Worm (Caenorhabditis elegans): ENCODE results near the gene srd-51.

Gene srd-51

DNA sequence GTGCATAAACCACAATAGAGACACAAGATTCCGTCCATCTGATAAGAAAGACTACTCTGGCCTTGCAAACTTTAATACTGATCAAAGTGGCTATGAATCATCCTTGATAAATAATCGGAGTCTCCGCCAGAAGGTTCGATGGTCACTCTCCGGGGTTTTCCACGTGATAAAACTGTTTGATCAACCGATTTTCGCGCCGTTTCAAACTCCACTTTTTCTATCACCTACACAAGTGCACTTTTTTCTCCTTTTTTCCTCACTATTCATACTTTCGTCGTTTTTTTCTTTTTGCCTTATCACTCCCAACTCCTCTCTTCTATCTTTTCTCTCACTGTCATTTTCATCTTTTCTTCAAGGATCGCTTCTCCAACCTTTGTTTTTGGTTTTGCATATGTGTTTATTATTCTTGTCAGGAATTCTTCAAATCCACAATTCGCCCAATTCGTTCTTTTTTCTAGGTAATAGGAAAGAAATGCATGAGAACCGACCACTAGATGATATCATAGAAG is 44.0 kb upstream of the srd-51 start, which contains the start of gene F18H3.4 (continued):
- 0 out of 2 replicates have a peak, but pooled peaks have one; percentile 44 for TF ChIP-seq ceh-20 (GFP tag; IDR thresholded peaks at IDR 0.05)
- no peak for TF ChIP-seq nhr-25 (tag; optimal IDR thresholded peaks at IDR 0.05; ENCODE audit: borderline replicate concordance, insufficient read depth)
- TF ChIP-seq lin-39 (tag; optimal IDR thresholded peaks at IDR 0.05), result no peak
- TF ChIP-seq snpc-4 (tag; optimal IDR thresholded peaks at IDR 0.05), result no peak
- peak; percentile 75 for TF ChIP-seq hlh-30 (tag; optimal IDR thresholded peaks at IDR 0.05; ENCODE audit: insufficient read depth)
- TF ChIP-seq lim-7 (GFP tag; IDR thresholded peaks at IDR 0.05), result no peak
- TF ChIP-seq unc-130 (GFP tag; optimal IDR thresholded peaks at IDR 0.05), result no peak
- TF ChIP-seq rbr-2 (tag; optimal IDR thresholded peaks at IDR 0.05), result no peak
- TF ChIP-seq R02D3.7 (tag; optimal IDR thresholded peaks at IDR 0.05), result no peak
- TF ChIP-seq snpc-1.2 (GFP tag; IDR thresholded peaks at IDR 0.05), result no peak
- TF ChIP-seq F49E8.2 (tag; optimal IDR thresholded peaks at IDR 0.05; ENCODE audit: borderline replicate concordance), result no peak
- TF ChIP-seq nhr-28 (tag; optimal IDR thresholded peaks at IDR 0.05), result peak; percentile 91
- no peak for TF ChIP-seq skn-1 (tag; optimal IDR thresholded peaks at IDR 0.05)
- TF ChIP-seq Y5F2A.4 (GFP tag; optimal IDR thresholded peaks at IDR 0.05), result no peak
- peak; percentile 65 for TF ChIP-seq nhr-10 (tag; optimal IDR thresholded peaks at IDR 0.05)
- no peak for TF ChIP-seq set-16 (GFP tag; IDR thresholded peaks at IDR 0.05)
- no peak for TF ChIP-seq aha-1 (tag)
- peak; percentile 46; the same call in 1 of the 2 replicates for TF ChIP-seq nhr-41 (GFP tag; IDR thresholded peaks at IDR 0.05)
- TF ChIP-seq dpl-1 (GFP tag; optimal IDR thresholded peaks at IDR 0.05), result peak; percentile 48
- TF ChIP-seq fkh-10 (GFP tag; optimal IDR thresholded peaks at IDR 0.05), result no peak
- TF ChIP-seq gei-8 (GFP tag; optimal IDR thresholded peaks at IDR 0.05), result peak; percentile 29
- no peak for TF ChIP-seq arid-1 (GFP tag; conservative IDR thresholded peaks at IDR 0.05)
- TF ChIP-seq nhr-102 (tag; optimal IDR thresholded peaks at IDR 0.05), result peak; percentile 96
- no peak for TF ChIP-seq lin-13 (GFP tag; optimal IDR thresholded peaks at IDR 0.05)
- no peak for TF ChIP-seq lir-3 (tag; optimal IDR thresholded peaks at IDR 0.05)
- TF ChIP-seq lsy-2 (tag; optimal IDR thresholded peaks at IDR 0.05), result peak in 1 of 2 experiments; percentile 60
- TF ChIP-seq F37D6.2 (tag; optimal IDR thresholded peaks at IDR 0.05), result no peak
- TF ChIP-seq daf-12 (tag; optimal IDR thresholded peaks at IDR 0.05), result no peak
- TF ChIP-seq pha-4 (GFP tag; IDR thresholded peaks at IDR 0.05), result 0 out of 2 replicates have a peak, but pooled peaks have one; percentile 20
- TF ChIP-seq pha-4 (tag; optimal IDR thresholded peaks at IDR 0.05), result peak; percentile 30
- peak; percentile 39 for TF ChIP-seq nhr-6 (tag; optimal IDR thresholded peaks at IDR 0.05)
- peak; percentile 97 for TF ChIP-seq dmd-6 (GFP tag; IDR thresholded peaks at IDR 0.05)
- TF ChIP-seq ceh-28 (tag; optimal IDR thresholded peaks at IDR 0.05), result no peak
- no peak for TF ChIP-seq Y48G9A.11 (GFP tag; IDR thresholded peaks at IDR 0.05)
- no peak for TF ChIP-seq Y105C5A.15 (GFP tag; IDR thresholded peaks at IDR 0.05)
- TF ChIP-seq mdl-1 (tag; optimal IDR thresholded peaks at IDR 0.05), result peak; percentile 12 to 77
- no peak for TF ChIP-seq duxl-1 (tag; optimal IDR thresholded peaks at IDR 0.05; ENCODE audit: poor library complexity)
- no peak for TF ChIP-seq ceh-44 (GFP tag; IDR thresholded peaks at IDR 0.05)
- peak; percentile 95 for TF ChIP-seq nhr-77 (tag; optimal IDR thresholded peaks at IDR 0.05)
- no peak for TF ChIP-seq egl-27 (tag; optimal IDR thresholded peaks at IDR 0.05)
- TF ChIP-seq D1046.2 (GFP tag; IDR thresholded peaks at IDR 0.05), result no peak
- peak; percentile 48 for TF ChIP-seq mxl-3 (GFP tag; optimal IDR thresholded peaks at IDR 0.05)
- peak; percentile 68; the same call in 1 of the 2 replicates for TF ChIP-seq saeg-2 (GFP tag; IDR thresholded peaks at IDR 0.05)
- no peak for TF ChIP-seq lin-15B (tag; optimal IDR thresholded peaks at IDR 0.05)
- TF ChIP-seq ctbp-1 (GFP tag; IDR thresholded peaks at IDR 0.05), result no peak
- TF ChIP-seq F44E2.7 (GFP tag; IDR thresholded peaks at IDR 0.05), result no peak
- peak; percentile 91 for TF ChIP-seq dve-1 (tag; optimal IDR thresholded peaks at IDR 0.05; ENCODE audit: insufficient read depth)
- TF ChIP-seq daf-19 (GFP tag; conservative IDR thresholded peaks at IDR 0.05), result no peak
- no peak for TF ChIP-seq ceh-32 (tag; optimal IDR thresholded peaks at IDR 0.05; ENCODE audit: poor library complexity)
- 0 out of 2 replicates have a peak, but pooled peaks have one; percentile 19 for TF ChIP-seq hmg-1.1 (GFP tag; IDR thresholded peaks at IDR 0.05)
- no peak for TF ChIP-seq spr-3 (GFP tag; optimal IDR thresholded peaks at IDR 0.05)

All from whole organism, L4 larva.